Worm (Caenorhabditis elegans): ENCODE data around the gene Y102E9.6.

Gene Y102E9.6

DNA sequence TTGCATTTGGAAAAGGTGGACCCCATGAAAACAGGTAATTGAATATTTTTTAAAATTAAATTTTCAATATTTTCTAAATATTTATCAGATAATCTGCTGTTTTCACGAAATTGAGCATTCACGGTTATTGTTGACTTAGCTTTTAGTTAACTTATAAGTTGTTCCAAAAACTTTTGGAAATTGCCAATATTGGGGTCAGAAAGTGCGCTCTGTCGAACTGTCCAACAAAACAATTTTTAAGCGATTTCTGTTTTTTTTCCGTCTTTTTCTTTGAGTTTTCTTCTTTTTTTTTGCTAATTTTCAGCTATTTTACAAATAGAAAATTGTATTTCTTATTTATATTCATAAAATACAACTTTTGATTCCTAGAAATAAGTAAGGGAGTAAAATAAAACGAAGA is 5.2 kb downstream of the Y102E9.6 start:
- TF ChIP-seq elt-3 (tag; optimal IDR thresholded peaks at IDR 0.05) (peak in 1 of 6 experiments; percentile 12), lsy-2 (tag; optimal IDR thresholded peaks at IDR 0.05) (peak in 1 of 2 experiments; percentile 3), vab-15 (tag; optimal IDR thresholded peaks at IDR 0.05) (no peak), nhr-76 (tag; optimal IDR thresholded peaks at IDR 0.05) (no peak), lin-35 (GFP tag; optimal IDR thresholded peaks at IDR 0.05) (peak in 1 of 2 experiments; percentile 51), swsn-7 (tag; optimal IDR thresholded peaks at IDR 0.05) (no peak), nhr-90 (tag; optimal IDR thresholded peaks at IDR 0.05; ENCODE audit: poor library complexity) (no peak), dpl-1 (GFP tag; optimal IDR thresholded peaks at IDR 0.05) (peak in 2 of 3 experiments; percentile 22 to 43), efl-1 (optimal IDR thresholded peaks at IDR 0.05) (peak in 1 of 2 experiments; percentile 41), efl-1 (GFP tag; optimal IDR thresholded peaks at IDR 0.05 in 1 of 2) (peak; percentile 23 to 94)

- TF ChIP-seq mep-1 (tag; optimal IDR thresholded peaks at IDR 0.05) (no peak), ceh-90 (tag; optimal IDR thresholded peaks at IDR 0.05) (no peak), snu-23 (GFP tag; optimal IDR thresholded peaks at IDR 0.05) (no peak), nhr-77 (tag; optimal IDR thresholded peaks at IDR 0.05) (no peak), ceh-63 (GFP tag; optimal IDR thresholded peaks at IDR 0.05) (no peak), rnt-1 (tag; optimal IDR thresholded peaks at IDR 0.05) (peak; percentile 43), nhr-85 (tag) (no peak), nhr-47 (tag; optimal IDR thresholded peaks at IDR 0.05) (peak; percentile 17), fkh-8 (tag; optimal IDR thresholded peaks at IDR 0.05) (peak; percentile 23), nhr-11 (tag; optimal IDR thresholded peaks at IDR 0.05) (no peak), swsn-7 (tag; optimal IDR thresholded peaks at IDR 0.05) (no peak)
These were observed 6.1 kb downstream of the Y102E9.6 start, which contains the start of the genes Y102E9.5 and odr-4 for ce11 chrIII:6730185-6730850. TSS of gene Y102E9.5 (minus strand) at chrIII:6730285. TSS of gene odr-4 (plus strand) at chrIII:6730800.

- no peak for TF ChIP-seq nhr-19 (GFP tag; conservative IDR thresholded peaks at IDR 0.05)
- TF ChIP-seq mef-2 (tag; optimal IDR thresholded peaks at IDR 0.05), result no peak
- no peak for TF ChIP-seq grh-1 (GFP tag; IDR thresholded peaks at IDR 0.05)
- TF ChIP-seq ceh-82 (tag; optimal IDR thresholded peaks at IDR 0.05), result no peak
These were observed 11.0 kb downstream of the Y102E9.6 start, which contains the start of gene wdr-4 for ce11 chrIII:6725489-6725888. TSS of gene wdr-4 (plus strand) at chrIII:6725789.

- TF ChIP-seq ztf-4 (tag; optimal IDR thresholded peaks at IDR 0.05), result no peak
- no peak for TF ChIP-seq ceh-90 (tag; optimal IDR thresholded peaks at IDR 0.05)
- no peak for TF ChIP-seq vab-15 (tag; optimal IDR thresholded peaks at IDR 0.05)
- no peak for TF ChIP-seq efl-1 (optimal IDR thresholded peaks at IDR 0.05)
- TF ChIP-seq efl-1 (GFP tag; optimal IDR thresholded peaks at IDR 0.05 in 1 of 2), result peak in 1 of 2 experiments; percentile 60
These were observed 13.4 kb downstream of the Y102E9.6 start, which contains the start of gene F37A4.1 for ce11 chrIII:6723089-6723488. TSS of gene F37A4.1 (plus strand) at chrIII:6723389.

ce11 chrIII:6722208-6722679 is 14.2 kb downstream of the Y102E9.6 start, which contains the start of the genes bath-41 and F37A4.2:
TSS of gene bath-41 (minus strand) at chrIII:6722258.
TSS of gene F37A4.2 (plus strand) at chrIII:6722454.
- TF ChIP-seq nhr-84 (tag; optimal IDR thresholded peaks at IDR 0.05) (no peak), elt-3 (tag; optimal IDR thresholded peaks at IDR 0.05) (no peak), mef-2 (tag; optimal IDR thresholded peaks at IDR 0.05) (no peak), efl-1 (optimal IDR thresholded peaks at IDR 0.05) (peak; percentile 37 to 44), efl-1 (GFP tag; optimal IDR thresholded peaks at IDR 0.05 in 1 of 2) (peak; percentile 43 to 95), blmp-1 (tag; optimal IDR thresholded peaks at IDR 0.05) (peak; percentile 9), fkh-8 (tag; optimal IDR thresholded peaks at IDR 0.05) (no peak), dsc-1 (tag; optimal IDR thresholded peaks at IDR 0.05) (no peak), lir-3 (tag; optimal IDR thresholded peaks at IDR 0.05; ENCODE audit: poor library complexity) (no peak), snpc-4 (tag; optimal IDR thresholded peaks at IDR 0.05) (no peak), aly-2 (tag; optimal IDR thresholded peaks at IDR 0.05) (no peak), ztf-11 (tag; optimal IDR thresholded peaks at IDR 0.05) (no peak), nhr-76 (tag; optimal IDR thresholded peaks at IDR 0.05) (no peak), lin-35 (GFP tag; optimal IDR thresholded peaks at IDR 0.05) (peak in 1 of 2 experiments; percentile 48), ceh-63 (GFP tag; optimal IDR thresholded peaks at IDR 0.05) (no peak), pqm-1 (tag; optimal IDR thresholded peaks at IDR 0.05) (no peak), rnt-1 (tag; optimal IDR thresholded peaks at IDR 0.05) (no peak), lin-15B (tag; optimal IDR thresholded peaks at IDR 0.05) (peak; percentile 13), lin-39 (tag; optimal IDR thresholded peaks at IDR 0.05) (no peak), tlp-1 (tag; optimal IDR thresholded peaks at IDR 0.05) (no peak), fkh-10 (GFP tag; optimal IDR thresholded peaks at IDR 0.05) (no peak), ces-1 (GFP tag; optimal IDR thresholded peaks at IDR 0.05) (no peak), dpl-1 (GFP tag; optimal IDR thresholded peaks at IDR 0.05) (peak in 2 of 3 experiments; percentile 24 to 61), unc-62 (GFP tag; optimal IDR thresholded peaks at IDR 0.05) (no peak)
